Fruit fly (Drosophila melanogaster): ENCODE measurements around the gene CG14860.
A peak's percentile ranks its signal among the peaks of the same experiment; 100 is the strongest.

The CG14860 gene

DNA sequence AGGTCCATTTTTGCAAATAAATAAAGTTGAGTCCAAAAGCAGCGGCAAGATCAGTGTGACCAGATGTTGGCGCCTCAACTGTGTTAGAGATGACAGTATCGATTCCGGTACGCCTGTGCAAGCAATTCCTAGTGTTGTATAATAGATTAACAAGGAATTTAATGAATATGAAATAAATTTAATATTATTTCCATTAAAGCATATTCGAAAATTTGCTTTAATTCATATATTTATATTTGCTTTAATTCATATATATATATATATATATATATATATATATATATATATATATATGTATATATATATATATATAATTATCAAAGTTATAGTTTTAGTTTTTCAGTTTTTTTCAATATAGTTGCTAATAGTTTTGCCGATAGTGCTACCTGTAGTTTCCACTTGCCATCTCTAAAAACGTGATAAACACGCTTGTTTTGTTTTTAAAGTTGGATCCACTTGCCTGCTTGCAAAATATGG is 3.7 kb downstream of the CG14860 start, which contains the start of the genes Nup93-2 and CG3817 (continued):
- TF ChIP-seq CG11456 (GFP tag; IDR thresholded peaks at IDR 0.05): peak; percentile 77; the same call in 2 of the 3 replicates
- TF ChIP-seq CG4730 (GFP tag; IDR thresholded peaks at IDR 0.05): peak; percentile 46
- no peak for TF ChIP-seq oc (tag; optimal IDR thresholded peaks at IDR 0.05)
- TF ChIP-seq gro (GFP tag; optimal IDR thresholded peaks at IDR 0.05): peak; percentile 8
- peak; percentile 33 for TF ChIP-seq CG17359 (tag; optimal IDR thresholded peaks at IDR 0.05)
- no peak for TF ChIP-seq Bteb2 (GFP tag; optimal IDR thresholded peaks at IDR 0.05)
- TF ChIP-seq run (tag; optimal IDR thresholded peaks at IDR 0.05): no peak
- peak; percentile 18 for TF ChIP-seq CG1647 (GFP tag; optimal IDR thresholded peaks at IDR 0.05)
- TF ChIP-seq bowl (GFP tag; IDR thresholded peaks at IDR 0.05): no peak
- 0 out of 2 replicates have a peak, but pooled peaks have one; percentile 37 for TF ChIP-seq gt (GFP tag; IDR thresholded peaks at IDR 0.05)
- TF ChIP-seq CG3995 (GFP tag; optimal IDR thresholded peaks at IDR 0.05): no peak
- peak; percentile 68 for TF ChIP-seq CG11560 (tag; IDR thresholded peaks at IDR 0.05)
- peak; percentile 73 for TF ChIP-seq ssp (GFP tag; IDR thresholded peaks at IDR 0.05)
- no peak for TF ChIP-seq p53 (GFP tag; optimal IDR thresholded peaks at IDR 0.05)
- TF ChIP-seq org-1 (GFP tag; optimal IDR thresholded peaks at IDR 0.05): peak; percentile 36
- no peak for TF ChIP-seq CG14667 (GFP tag; IDR thresholded peaks at IDR 0.05)
- TF ChIP-seq wor (GFP tag; IDR thresholded peaks at IDR 0.05): no peak
- TF ChIP-seq Sox102F (GFP tag; optimal IDR thresholded peaks at IDR 0.05): peak; percentile 1
- 0 out of 3 replicates have a peak, but pooled peaks have one; percentile 36 for TF ChIP-seq H15 (GFP tag; IDR thresholded peaks at IDR 0.05)
- 0 out of 3 replicates have a peak, but pooled peaks have one; percentile 21 for TF ChIP-seq CG11695 (GFP tag; IDR thresholded peaks at IDR 0.05)
- no peak for TF ChIP-seq CG12155 (GFP tag; optimal IDR thresholded peaks at IDR 0.05)
- TF ChIP-seq CG30403 (GFP tag; optimal IDR thresholded peaks at IDR 0.05): peak; percentile 88
- peak; percentile 89 for TF ChIP-seq CG17361 (GFP tag; IDR thresholded peaks at IDR 0.05)
- TF ChIP-seq Gsc (GFP tag; IDR thresholded peaks at IDR 0.05): 0 out of 2 replicates have a peak, but pooled peaks have one; percentile 34
- no peak for TF ChIP-seq CG31365 (tag; optimal IDR thresholded peaks at IDR 0.05)
- TF ChIP-seq otp (GFP tag; IDR thresholded peaks at IDR 0.05): no peak
- TF ChIP-seq fd96Cb (tag; optimal IDR thresholded peaks at IDR 0.05): peak; percentile 28
- TF ChIP-seq CG9727 (GFP tag; optimal IDR thresholded peaks at IDR 0.05): peak; percentile 61
- no peak for TF ChIP-seq CG7271 (tag; optimal IDR thresholded peaks at IDR 0.05)
- peak; percentile 59 for TF ChIP-seq zfh2 (GFP tag; optimal IDR thresholded peaks at IDR 0.05)
- TF ChIP-seq Ssrp (tag; optimal IDR thresholded peaks at IDR 0.05): peak; percentile 60
- no peak for TF ChIP-seq Neu2 (GFP tag; optimal IDR thresholded peaks at IDR 0.05; ENCODE audit: borderline replicate concordance)
- peak; percentile 70 for TF ChIP-seq CG3847 (GFP tag; IDR thresholded peaks at IDR 0.05)
- peak; percentile 36 for TF ChIP-seq CG12659 (GFP tag; optimal IDR thresholded peaks at IDR 0.05)
- TF ChIP-seq CG6175 (GFP tag; IDR thresholded peaks at IDR 0.05): 0 out of 3 replicates have a peak, but pooled peaks have one; percentile 33
- TF ChIP-seq Ets97D (GFP tag; optimal IDR thresholded peaks at IDR 0.05): peak; percentile 52
- TF ChIP-seq CG11723 (GFP tag; optimal IDR thresholded peaks at IDR 0.05): no peak
- peak; percentile 51 for TF ChIP-seq Dad (GFP tag; optimal IDR thresholded peaks at IDR 0.05)
- peak; percentile 54; the same call in 1 of the 2 replicates for TF ChIP-seq cas (GFP tag; IDR thresholded peaks at IDR 0.05)
- TF ChIP-seq CG33213 (GFP tag; optimal IDR thresholded peaks at IDR 0.05): peak; percentile 13
- no peak for TF ChIP-seq CG9876 (GFP tag; optimal IDR thresholded peaks at IDR 0.05)
- peak; percentile 83 for TF ChIP-seq MBD-R2 (GFP tag; IDR thresholded peaks at IDR 0.05)
- TF ChIP-seq CG17802 (tag; optimal IDR thresholded peaks at IDR 0.05): no peak
- TF ChIP-seq da (GFP tag; optimal IDR thresholded peaks at IDR 0.05): no peak
- TF ChIP-seq nerfin-2 (GFP tag; IDR thresholded peaks at IDR 0.05; ENCODE audit: partially characterized antibody): 0 out of 2 replicates have a peak, but pooled peaks have one; percentile 48
- no peak for TF ChIP-seq exex (tag; optimal IDR thresholded peaks at IDR 0.05)
- TF ChIP-seq Ravus (GFP tag; IDR thresholded peaks at IDR 0.05): no peak
- no peak for TF ChIP-seq croc (GFP tag; conservative IDR thresholded peaks at IDR 0.05)
- no peak for TF ChIP-seq CG43689 (GFP tag; IDR thresholded peaks at IDR 0.05)
- peak; percentile 51; the same call in 1 of the 3 replicates for TF ChIP-seq knrl (GFP tag; IDR thresholded peaks at IDR 0.05; ENCODE audit: partially characterized antibody)

All from whole organism, embryonic.